Worm (Caenorhabditis elegans): ENCODE measurements around the gene T22G5.1.

DNA sequence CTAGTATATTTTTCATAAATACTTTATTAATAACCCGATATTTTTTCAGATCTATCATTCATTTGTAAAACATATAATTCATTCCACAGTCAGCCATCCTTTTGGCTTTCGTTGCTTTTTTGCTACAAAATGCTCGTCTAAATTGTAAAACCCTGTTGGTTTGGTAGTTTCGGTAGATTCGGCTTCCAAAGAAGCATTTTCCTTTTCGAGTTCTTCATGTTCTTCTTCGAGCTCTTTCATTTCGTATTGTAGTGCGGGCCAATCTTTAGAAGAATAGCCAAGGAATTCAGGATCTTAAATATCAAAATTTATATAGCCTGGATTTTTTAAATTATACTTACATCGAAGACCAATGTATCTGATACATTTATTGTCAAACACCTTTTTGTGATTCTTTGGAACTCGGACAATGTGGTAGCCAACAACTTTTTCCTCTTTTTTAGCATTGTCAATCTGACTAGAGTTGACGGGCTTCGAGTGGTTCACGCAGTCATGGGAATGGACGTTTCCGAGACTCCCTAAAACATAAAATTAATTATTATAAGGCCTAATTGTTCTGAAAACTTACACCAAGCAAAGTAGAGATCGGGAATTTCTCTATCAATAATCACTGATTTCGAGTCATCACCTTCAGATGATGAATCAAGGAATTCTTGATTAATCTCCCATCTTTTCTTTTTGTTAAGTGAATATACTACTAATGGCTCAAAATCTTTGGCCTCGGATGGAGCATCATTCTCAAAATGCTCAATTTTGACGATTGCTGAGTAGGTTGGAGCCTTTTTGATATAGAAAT, 31.7 kb downstream of the T22G5.1 start:
- TF ChIP-seq lin-15B (tag; optimal IDR thresholded peaks at IDR 0.05) (no peak), ZK546.5 (tag; optimal IDR thresholded peaks at IDR 0.05) (no peak), ces-1 (GFP tag; optimal IDR thresholded peaks at IDR 0.05) (no peak), pha-4 (GFP tag; IDR thresholded peaks at IDR 0.05) (no peak), pha-4 (tag; optimal IDR thresholded peaks at IDR 0.05) (no peak), ceh-28 (tag; optimal IDR thresholded peaks at IDR 0.05) (no peak), sdz-12 (GFP tag; optimal IDR thresholded peaks at IDR 0.05) (peak; percentile 60), pqm-1 (tag; optimal IDR thresholded peaks at IDR 0.05) (no peak), nhr-11 (tag; optimal IDR thresholded peaks at IDR 0.05) (no peak), lin-39 (tag; optimal IDR thresholded peaks at IDR 0.05) (no peak), ama-1 (optimal IDR thresholded peaks at IDR 0.05) (no peak)

All from whole organism, L4 larva.